Fruit fly (Drosophila melanogaster) whole organism, embryonic: ENCODE measurements around the gene bero.

Experiments used
- CG10274 ChIP-seq: fragments of 200-800 bp; sonication (Bioruptor generic); optimal IDR thresholded peaks from 3 replicates; lab custom pipeline; 2017; ENCODE audit warnings: missing biosample characterization, mild to moderate bottlenecking, missing genetic modification characterization
- CG13894 ChIP-seq: fragments of 200-800 bp; sonication (Bioruptor generic); optimal IDR thresholded peaks from 3 replicates; lab custom pipeline; 2018; ENCODE audit warnings: missing biosample characterization, mild to moderate bottlenecking, missing genetic modification characterization, moderate library complexity
- CG15696 ChIP-seq: fragments of 200-800 bp; sonication (Bioruptor generic); optimal IDR thresholded peaks from 2 replicates; lab custom pipeline; 2019; ENCODE audit warnings: missing biosample characterization, mild to moderate bottlenecking, missing genetic modification characterization, moderate library complexity
- CG1647 ChIP-seq: fragments of 200-800 bp; sonication (Bioruptor generic); optimal IDR thresholded peaks from 3 replicates; lab custom pipeline; 2016; ENCODE audit warnings: missing biosample characterization, missing genetic modification characterization
- CG16779 ChIP-seq: fragments of 200-800 bp; sonication (Bioruptor generic); IDR thresholded peaks from 2 replicates; pipeline ENCODE4 v1.3.6; 2022; ENCODE audit warnings: missing biosample characterization, missing genetic modification characterization
- CG17385 ChIP-seq: fragments of 200-800 bp; sonication (Bioruptor generic); optimal IDR thresholded peaks from 3 replicates; lab custom pipeline; 2018; ENCODE audit warnings: missing biosample characterization, mild to moderate bottlenecking, missing genetic modification characterization
- CG17568 ChIP-seq: fragments of 200-800 bp; sonication (Bioruptor generic); optimal IDR thresholded peaks from 2 replicates; lab custom pipeline; 2018; ENCODE audit warnings: missing biosample characterization, mild to moderate bottlenecking, missing genetic modification characterization, moderate library complexity
- CG18476 ChIP-seq: fragments of 200-800 bp; sonication (Bioruptor generic); optimal IDR thresholded peaks from 2 replicates; lab custom pipeline; 2016; ENCODE audit warnings: missing biosample characterization, mild to moderate bottlenecking, missing genetic modification characterization
- CG18764 ChIP-seq: fragments of 200-800 bp; sonication (Bioruptor generic); optimal IDR thresholded peaks from 3 replicates; lab custom pipeline; 2016; ENCODE audit warnings: missing biosample characterization, missing genetic modification characterization
- CG2116 ChIP-seq: fragments of 200-800 bp; sonication (Bioruptor generic); optimal IDR thresholded peaks from 3 replicates; lab custom pipeline; 2018; ENCODE audit warnings: missing biosample characterization, mild to moderate bottlenecking, missing genetic modification characterization
- CG2199 ChIP-seq: fragments of 200-800 bp; sonication (Bioruptor generic); IDR thresholded peaks from 3 replicates; pipeline ENCODE4 v1.3.6; 2022; ENCODE audit warnings: missing biosample characterization, missing genetic modification characterization
- CG3847 ChIP-seq: fragments of 200-800 bp; sonication (Bioruptor generic); IDR thresholded peaks from 2 replicates; pipeline ENCODE4 v1.3.6; 2022; ENCODE audit warnings: missing biosample characterization, missing genetic modification characterization
- CG6765 ChIP-seq: fragments of 200-800 bp; sonication (Bioruptor generic); optimal IDR thresholded peaks from 3 replicates; lab custom pipeline; 2017; ENCODE audit warnings: missing biosample characterization, mild to moderate bottlenecking, missing genetic modification characterization
- CG7271 ChIP-seq: fragments of 200-800 bp; sonication (Bioruptor generic); optimal IDR thresholded peaks from 2 replicates; lab custom pipeline; 2018; ENCODE audit warnings: missing biosample characterization, mild to moderate bottlenecking, missing genetic modification characterization, moderate library complexity
- CG7963 ChIP-seq: fragments of 200-800 bp; sonication (Bioruptor generic); IDR thresholded peaks from 3 replicates; pipeline ENCODE4 v1.3.6; 2022; ENCODE audit warnings: missing biosample characterization, missing genetic modification characterization; ENCODE audit not compliant: partially characterized antibody
- CG8765 ChIP-seq: fragments of 200-800 bp; sonication (Bioruptor generic); IDR thresholded peaks from 2 replicates; pipeline ENCODE4 v1.3.6; 2022; ENCODE audit warnings: missing biosample characterization, missing genetic modification characterization
- CG9876 ChIP-seq: fragments of 200-800 bp; sonication (Bioruptor generic); optimal IDR thresholded peaks from 2 replicates; lab custom pipeline; 2016; ENCODE audit warnings: missing biosample characterization, missing genetic modification characterization
- CkIIα-i1 ChIP-seq: fragments of 200-800 bp; sonication (Bioruptor generic); IDR thresholded peaks from 2 replicates; pipeline ENCODE4 v1.3.6; 2022; ENCODE audit warnings: missing biosample characterization, missing genetic modification characterization
- Dad ChIP-seq: fragments of 200-800 bp; sonication (Bioruptor generic); optimal IDR thresholded peaks from 3 replicates; lab custom pipeline; 2016; ENCODE audit warnings: missing biosample characterization, missing genetic modification characterization
- Dbx ChIP-seq: fragments of 200-800 bp; sonication (Bioruptor generic); IDR thresholded peaks from 3 replicates; pipeline ENCODE4 v1.3.6; 2022; ENCODE audit warnings: missing biosample characterization, missing genetic modification characterization
- Dip2 ChIP-seq: fragments of 200-800 bp; sonication (Bioruptor generic); IDR thresholded peaks from 2 replicates; pipeline ENCODE4 v1.3.6; 2022; ENCODE audit warnings: missing biosample characterization, missing genetic modification characterization
- Gsc ChIP-seq: fragments of 200-800 bp; sonication (Bioruptor generic); IDR thresholded peaks from 2 replicates; pipeline ENCODE4 v1.3.6; 2022; ENCODE audit warnings: missing biosample characterization, missing genetic modification characterization
- HmgZ ChIP-seq: fragments of 200-800 bp; sonication (Bioruptor generic); optimal IDR thresholded peaks from 2 replicates; lab custom pipeline; 2018; ENCODE audit warnings: missing biosample characterization, mild to moderate bottlenecking, missing genetic modification characterization
- Lim3 ChIP-seq: fragments of 200-800 bp; sonication (Bioruptor generic); IDR thresholded peaks from 2 replicates; pipeline ENCODE4 v1.3.6; 2022; ENCODE audit warnings: missing biosample characterization, missing genetic modification characterization
- Mad ChIP-seq: fragments of 200-800 bp; sonication (Bioruptor generic); optimal IDR thresholded peaks from 2 replicates; lab custom pipeline; 2016; ENCODE audit warnings: missing biosample characterization, missing genetic modification characterization
- Mes4 ChIP-seq: fragments of 200-800 bp; sonication (Bioruptor generic); optimal IDR thresholded peaks from 2 replicates; lab custom pipeline; 2016; ENCODE audit warnings: missing biosample characterization, missing genetic modification characterization
- Rx ChIP-seq: fragments of 200-800 bp; sonication (Bioruptor generic); IDR thresholded peaks from 2 replicates; pipeline ENCODE4 v1.3.6; 2022; ENCODE audit warnings: missing biosample characterization, missing genetic modification characterization
- Tbp ChIP-seq: fragments of >200 bp; optimal IDR thresholded peaks from 2 replicates; lab custom pipeline; 2018; ENCODE audit warnings: missing biosample characterization, missing genetic modification characterization
- ara ChIP-seq: fragments of 200-800 bp; sonication (Bioruptor generic); IDR thresholded peaks from 2 replicates; pipeline ENCODE4 v1.3.6; 2022; ENCODE audit warnings: missing biosample characterization, missing genetic modification characterization
- bcd ChIP-seq: fragments of 200-800 bp; sonication (Bioruptor generic); optimal IDR thresholded peaks from 2 replicates; lab custom pipeline; 2017; ENCODE audit warnings: missing biosample characterization, mild to moderate bottlenecking, missing genetic modification characterization
- cg ChIP-seq: fragments of 200-800 bp; sonication (Bioruptor generic); optimal IDR thresholded peaks from 3 replicates; lab custom pipeline; 2019; ENCODE audit warnings: missing biosample characterization, mild to moderate bottlenecking, missing genetic modification characterization, moderate library complexity
- chif ChIP-seq, 2 experiments: fragments of 200-800 bp; sonication (Bioruptor generic); optimal IDR thresholded peaks; 3 replicates each; lab custom pipeline; 2016; ENCODE audit warnings: missing biosample characterization in 2 of 2, missing genetic modification characterization in 2 of 2
- croc ChIP-seq: fragments of 200-800 bp; sonication (Bioruptor generic); conservative IDR thresholded peaks from 3 replicates; pipeline ENCODE4 v1.3.6; 2022; ENCODE audit warnings: missing biosample characterization, missing genetic modification characterization
- dati ChIP-seq: fragments of 200-800 bp; sonication (Bioruptor generic); IDR thresholded peaks from 2 replicates; pipeline ENCODE4 v1.3.6; 2022; ENCODE audit warnings: missing biosample characterization, missing genetic modification characterization
- grau ChIP-seq: fragments of 200-800 bp; optimal IDR thresholded peaks from 3 replicates; lab custom pipeline; 2019; ENCODE audit warnings: missing biosample characterization, mild to moderate bottlenecking, missing genetic modification characterization, moderate library complexity
- gsb-n ChIP-seq: fragments of 200-800 bp; sonication (Bioruptor generic); optimal IDR thresholded peaks from 3 replicates; lab custom pipeline; 2018; ENCODE audit warnings: missing biosample characterization, mild to moderate bottlenecking, missing genetic modification characterization
- hth ChIP-seq: fragments of >200 bp; optimal IDR thresholded peaks from 2 replicates; lab custom pipeline; 2017; ENCODE audit warnings: inconsistent platforms
- insv ChIP-seq, 2 experiments: fragments of 200-800 bp; sonication (Bioruptor generic); optimal IDR thresholded peaks; 3 replicates each; lab custom pipeline; 2016 to 2018; ENCODE audit warnings: missing biosample characterization in 2 of 2, missing genetic modification characterization in 2 of 2
- inv ChIP-seq: fragments of 200-800 bp; sonication (Bioruptor generic); IDR thresholded peaks from 2 replicates; pipeline ENCODE4 v1.3.6; 2022; ENCODE audit warnings: missing biosample characterization, missing genetic modification characterization; ENCODE audit not compliant: partially characterized antibody
- kah ChIP-seq: fragments of 200-800 bp; sonication (Bioruptor generic); optimal IDR thresholded peaks from 2 replicates; lab custom pipeline; 2018; ENCODE audit warnings: missing biosample characterization, mild to moderate bottlenecking, missing genetic modification characterization
- knrl ChIP-seq: fragments of 200-800 bp; sonication (Bioruptor generic); IDR thresholded peaks from 3 replicates; pipeline ENCODE4 v1.3.6; 2022; ENCODE audit warnings: missing biosample characterization, missing genetic modification characterization; ENCODE audit not compliant: partially characterized antibody
- org-1 ChIP-seq: fragments of 200-800 bp; sonication (Bioruptor generic); optimal IDR thresholded peaks from 2 replicates; lab custom pipeline; 2017; ENCODE audit warnings: missing biosample characterization, missing genetic modification characterization
- p53 ChIP-seq: fragments of 200-800 bp; sonication (Bioruptor generic); optimal IDR thresholded peaks from 2 replicates; lab custom pipeline; 2016; ENCODE audit warnings: missing biosample characterization, missing genetic modification characterization
- schlank ChIP-seq: fragments of 200-800 bp; sonication (Bioruptor generic); optimal IDR thresholded peaks from 2 replicates; lab custom pipeline; 2018; ENCODE audit warnings: missing biosample characterization, mild to moderate bottlenecking, missing genetic modification characterization
- sd ChIP-seq: fragments of 200-800 bp; sonication (Bioruptor generic); optimal IDR thresholded peaks from 3 replicates; lab custom pipeline; 2018; ENCODE audit warnings: missing biosample characterization, mild to moderate bottlenecking, missing genetic modification characterization, moderate library complexity
- sim ChIP-seq: fragments of 200-800 bp; sonication (Bioruptor generic); IDR thresholded peaks from 2 replicates; pipeline ENCODE4 v1.3.6; 2022; ENCODE audit warnings: missing biosample characterization, missing genetic modification characterization
- slbo ChIP-seq: fragments of 200-800 bp; sonication (Bioruptor generic); IDR thresholded peaks from 2 replicates; pipeline ENCODE4 v1.3.6; 2022; ENCODE audit warnings: missing biosample characterization, missing genetic modification characterization
- sqz ChIP-seq: fragments of 200-800 bp; sonication (Bioruptor generic); optimal IDR thresholded peaks from 3 replicates; lab custom pipeline; 2018; ENCODE audit warnings: missing biosample characterization, mild to moderate bottlenecking, missing genetic modification characterization
- tx ChIP-seq: fragments of 200-800 bp; sonication (Bioruptor generic); optimal IDR thresholded peaks from 2 replicates; lab custom pipeline; 2016; ENCODE audit warnings: missing biosample characterization, missing genetic modification characterization
- zfh1 ChIP-seq: fragments of 200-800 bp; sonication (Bioruptor generic); IDR thresholded peaks from 3 replicates; pipeline ENCODE4 v1.3.6; 2022; ENCODE audit warnings: missing biosample characterization, missing genetic modification characterization

bero gene

dm6 chr2L:20823196-20824105 is 35.0 kb upstream of the bero start (continued):
- TF ChIP-seq CG17568 (GFP tag; lab: Kevin White, UChicago) = no peak
- peak; percentile 34 for TF ChIP-seq kah (GFP tag; lab: Kevin White, UChicago)
- TF ChIP-seq Lim3 (GFP tag; lab: Robert Waterston, UW) = no peak
- TF ChIP-seq CG1647 = no peak
- TF ChIP-seq sim = no peak
- peak in 1 of 2 experiments; percentile 90 for TF ChIP-seq insv (GFP tag; optimal IDR thresholded peaks at IDR 0.05; lab: Kevin White, UChicago)
- TF ChIP-seq tx = no peak
- no peak for TF ChIP-seq CG17385
- TF ChIP-seq knrl (GFP tag; lab: Robert Waterston, UW) = peak; percentile 40; the same call in 2 of the 3 replicates
- TF ChIP-seq org-1 (GFP tag; lab: Kevin White, UChicago) = no peak
- no peak for TF ChIP-seq croc (GFP tag; lab: Robert Waterston, UW)
- no peak for TF ChIP-seq CG10274
- peak; percentile 55; the same call in 1 of the 3 replicates for TF ChIP-seq CG7963
- no peak for TF ChIP-seq Tbp (GFP tag; lab: Kevin White, UChicago)
- no peak for TF ChIP-seq CG9876
- TF ChIP-seq CG18764 (GFP tag; lab: Kevin White, UChicago) = no peak
- TF ChIP-seq Mes4 (GFP tag; lab: Kevin White, UChicago) = no peak
- no peak for TF ChIP-seq hth
- TF ChIP-seq CG3847 = no peak
- no peak for TF ChIP-seq CG18476 (GFP tag; lab: Kevin White, UChicago)
- no peak for TF ChIP-seq bcd (GFP tag; lab: Kevin White, UChicago)
- TF ChIP-seq Dip2 = no peak
- peak; percentile 16 for TF ChIP-seq Dad (GFP tag; lab: Kevin White, UChicago)
- no peak for TF ChIP-seq Rx (GFP tag; lab: Robert Waterston, UW)
- no peak for TF ChIP-seq CkIIα-i1 (GFP tag; lab: Robert Waterston, UW)
- TF ChIP-seq chif (GFP tag; optimal IDR thresholded peaks at IDR 0.05; lab: Kevin White, UChicago) = no peak
- peak; percentile 81 for TF ChIP-seq HmgZ (tag; lab: Kevin White, UChicago)
- no peak for TF ChIP-seq inv (GFP tag; lab: Robert Waterston, UW)
- TF ChIP-seq schlank (tag; lab: Kevin White, UChicago) = no peak
- TF ChIP-seq CG13894 (tag; lab: Kevin White, UChicago) = no peak
- no peak for TF ChIP-seq ara
- no peak for TF ChIP-seq CG15696
- TF ChIP-seq CG8765 (GFP tag; lab: Robert Waterston, UW) = no peak
- TF ChIP-seq dati (GFP tag; lab: Robert Waterston, UW) = no peak
- TF ChIP-seq CG2199 (GFP tag; lab: Robert Waterston, UW) = peak; percentile 95
- TF ChIP-seq sqz (GFP tag; lab: Kevin White, UChicago) = peak; percentile 91
- TF ChIP-seq Mad (GFP tag; lab: Kevin White, UChicago) = no peak
- no peak for TF ChIP-seq CG7271
- peak; percentile 96 for TF ChIP-seq sd (tag; lab: Kevin White, UChicago)
- peak; percentile 15 for TF ChIP-seq grau
- no peak for TF ChIP-seq p53
- TF ChIP-seq CG16779 = no peak
- TF ChIP-seq CG2116 (GFP tag; lab: Kevin White, UChicago) = no peak
- peak; percentile 17 for TF ChIP-seq cg (GFP tag; lab: Kevin White, UChicago)
- peak; percentile 44; the same call in 1 of the 3 replicates for TF ChIP-seq Dbx (GFP tag; lab: Robert Waterston, UW)
- peak; percentile 19 for TF ChIP-seq CG6765 (GFP tag; lab: Kevin White, UChicago)
- TF ChIP-seq Gsc = no peak
- peak; percentile 29; the same call in 1 of the 2 replicates for TF ChIP-seq slbo (GFP tag; lab: Robert Waterston, UW)
- peak; percentile 29; the same call in 1 of the 3 replicates for TF ChIP-seq zfh1 (GFP tag; lab: Robert Waterston, UW)
- TF ChIP-seq gsb-n (tag; lab: Kevin White, UChicago) = no peak
